Worm (Caenorhabditis elegans): ENCODE measurements around the gene srsx-26.

- TF ChIP-seq ztf-11 (tag; optimal IDR thresholded peaks at IDR 0.05) (no peak), nhr-12 (tag; optimal IDR thresholded peaks at IDR 0.05) (no peak), elt-3 (tag; optimal IDR thresholded peaks at IDR 0.05) (no peak), snpc-4 (tag; optimal IDR thresholded peaks at IDR 0.05) (no peak), lin-35 (GFP tag; optimal IDR thresholded peaks at IDR 0.05) (no peak), nhr-237 (tag; optimal IDR thresholded peaks at IDR 0.05) (no peak), ceh-82 (tag; optimal IDR thresholded peaks at IDR 0.05) (no peak), hpl-2 (GFP tag; optimal IDR thresholded peaks at IDR 0.05) (no peak), lin-13 (GFP tag; optimal IDR thresholded peaks at IDR 0.05) (no peak)
Measured at ce11 chrV:10153076-10153475, 4.6 kb downstream of the srsx-26 start.
